Worm (Caenorhabditis elegans) whole organism, midembryonic: ENCODE data around the gene pha-2.

Experiments
- cog-1 ChIP-seq: sonication (generic microtip); optimal IDR thresholded peaks from 2 replicates; lab custom pipeline; 2016; ENCODE audit warnings: missing genetic modification characterization, missing compliant biosample characterization
- ref-1 ChIP-seq: fragments of 200-800 bp; sonication (Bioruptor generic); conservative IDR thresholded peaks from 2 replicates; pipeline ENCODE4 v1.3.6; 2022; ENCODE audit warnings: missing genetic modification reagents, missing genetic modification characterization, missing compliant biosample characterization

ce11 chrX:601340-601757 lies 35.4 kb downstream of the pha-2 start:
- TF ChIP-seq ref-1 (GFP tag; lab: Robert Waterston, UW) (no peak), cog-1 (tag; lab: Kevin White, UChicago) (no peak)
